Worm (Caenorhabditis elegans): Measurements from ENCODE around the gene tag-278.

Gene tag-278

DNA sequence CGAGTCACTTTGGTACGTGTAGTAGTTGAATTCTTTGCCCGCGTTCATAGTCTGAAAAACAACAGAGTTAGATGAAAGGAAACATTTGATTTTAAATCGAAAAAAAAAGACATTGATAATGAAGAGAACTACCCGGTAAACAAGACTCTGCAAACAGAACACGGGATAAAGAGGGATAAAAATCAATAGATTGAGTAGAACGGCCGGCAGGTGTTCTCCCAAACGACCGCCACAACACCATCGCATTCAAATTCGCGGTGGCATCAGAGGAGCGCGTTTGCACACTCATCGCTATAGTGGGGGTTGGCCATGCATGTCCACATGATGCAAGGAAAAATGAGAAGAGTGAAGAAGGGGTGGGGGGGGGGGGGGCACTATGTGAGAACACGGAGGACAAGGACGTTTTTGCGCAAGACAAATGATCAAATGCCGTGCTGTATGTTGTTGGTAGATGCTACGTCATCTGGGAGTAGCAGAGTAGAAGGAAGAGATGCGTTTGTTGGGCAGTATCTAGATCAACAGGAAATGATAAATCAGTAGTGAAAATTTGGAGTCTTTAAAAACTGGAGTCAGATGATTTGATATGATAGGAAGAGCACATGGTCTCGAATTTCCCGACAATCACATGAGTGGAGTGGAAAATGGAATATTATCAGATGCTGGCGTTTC is 10.4 kb downstream of the tag-278 start, which contains the start of gene tag-52:
TSS of gene tag-52 (minus strand) at position 51 of the 669 bp plus-strand sequence.
- TF ChIP-seq hmbx-1 (tag; optimal IDR thresholded peaks at IDR 0.05) (no peak), F13C5.2 (tag; optimal IDR thresholded peaks at IDR 0.05) (peak; percentile 65), ceh-36 (tag; optimal IDR thresholded peaks at IDR 0.05) (peak; percentile 34), hmg-4 (GFP tag; optimal IDR thresholded peaks at IDR 0.05) (peak; percentile 88)

- TF ChIP-seq aly-1 (tag; optimal IDR thresholded peaks at IDR 0.05) (no peak), ceh-36 (tag; optimal IDR thresholded peaks at IDR 0.05) (no peak), hnd-1 (tag; optimal IDR thresholded peaks at IDR 0.05) (no peak), tra-4 (tag; optimal IDR thresholded peaks at IDR 0.05) (no peak), flt-1 (GFP tag; IDR thresholded peaks at IDR 0.05) (no peak), F13C5.2 (tag; optimal IDR thresholded peaks at IDR 0.05) (no peak), ama-1 (optimal IDR thresholded peaks at IDR 0.05) (no peak), scrt-1 (GFP tag; IDR thresholded peaks at IDR 0.05) (no peak), ets-7 (tag; optimal IDR thresholded peaks at IDR 0.05) (no peak), sea-1 (GFP tag; conservative IDR thresholded peaks at IDR 0.05) (no peak), pes-1 (GFP tag; IDR thresholded peaks at IDR 0.05) (no peak), tbx-37 (GFP tag; conservative IDR thresholded peaks at IDR 0.05) (no peak), hmbx-1 (tag; optimal IDR thresholded peaks at IDR 0.05) (no peak), B0310.2 (tag; optimal IDR thresholded peaks at IDR 0.05) (no peak), hmg-4 (GFP tag; optimal IDR thresholded peaks at IDR 0.05) (no peak), ceh-13 (GFP tag; optimal IDR thresholded peaks at IDR 0.05) (no peak), tbx-11 (GFP tag; IDR thresholded peaks at IDR 0.05) (no peak)
Measured at ce11 chrX:3673584-3674108, 15.4 kb downstream of the tag-278 start, which contains the start of gene ceh-63. Gene ceh-63 (minus strand): TSS chrX:3674058.

DNA sequence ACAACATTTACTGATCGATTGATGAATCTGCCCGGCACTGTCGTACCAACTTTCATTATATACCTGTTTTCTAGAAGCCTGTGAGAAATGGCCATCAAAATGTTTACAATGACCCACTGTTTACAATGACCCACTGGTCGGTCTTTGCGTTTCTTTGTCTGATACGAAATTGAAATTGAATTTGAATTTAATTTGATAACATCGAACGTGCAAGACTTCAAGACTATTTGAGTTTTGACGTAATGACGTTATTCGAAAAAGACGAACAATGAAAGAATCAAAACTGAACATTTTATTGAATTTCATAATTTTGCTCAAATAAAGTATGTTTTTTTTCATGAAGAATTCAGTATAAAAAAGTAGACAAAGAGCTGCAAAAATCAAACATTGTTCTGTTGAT is 17.0 kb downstream of the tag-278 start, which contains the start of gene C02F12.5:
TSS of gene C02F12.5 (minus strand) at position 101 of the 400 bp plus-strand sequence.
- TF ChIP-seq tbx-11 (GFP tag; IDR thresholded peaks at IDR 0.05) (no peak), F13C5.2 (tag; optimal IDR thresholded peaks at IDR 0.05) (no peak), hmg-4 (GFP tag; optimal IDR thresholded peaks at IDR 0.05) (no peak), ama-1 (optimal IDR thresholded peaks at IDR 0.05) (no peak), pes-1 (GFP tag; IDR thresholded peaks at IDR 0.05) (no peak), ceh-36 (tag; optimal IDR thresholded peaks at IDR 0.05) (no peak), tra-4 (tag; optimal IDR thresholded peaks at IDR 0.05) (no peak), flt-1 (GFP tag; IDR thresholded peaks at IDR 0.05) (no peak), hmbx-1 (tag; optimal IDR thresholded peaks at IDR 0.05) (no peak), aly-1 (tag; optimal IDR thresholded peaks at IDR 0.05) (no peak), ets-7 (tag; optimal IDR thresholded peaks at IDR 0.05) (no peak)

DNA sequence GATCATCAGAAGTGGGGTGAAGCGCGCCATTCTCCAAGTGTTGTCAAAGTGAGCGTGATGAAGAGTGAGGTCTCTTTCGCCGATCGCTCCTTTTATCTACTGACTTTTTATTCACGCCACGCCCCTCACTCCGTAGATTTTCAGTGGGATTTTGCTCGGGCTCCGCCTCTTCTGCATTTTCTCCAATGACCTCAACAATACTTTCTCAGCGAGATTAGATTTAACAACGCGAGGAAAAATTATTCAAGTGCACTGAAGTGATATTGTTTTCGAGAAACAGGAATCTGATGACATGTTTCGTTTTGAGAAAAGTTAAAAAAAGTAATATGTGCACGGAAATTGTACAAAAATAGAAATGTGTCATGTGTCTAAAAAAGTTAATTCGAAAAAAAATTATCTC is 20.2 kb downstream of the tag-278 start, which contains the start of gene snet-1:
TSS of gene snet-1 (minus strand) at position 101 of the 400 bp plus-strand sequence.
- TF ChIP-seq scrt-1 (GFP tag; IDR thresholded peaks at IDR 0.05) = no peak
- TF ChIP-seq pes-1 (GFP tag; IDR thresholded peaks at IDR 0.05) = no peak
- TF ChIP-seq flt-1 (GFP tag; IDR thresholded peaks at IDR 0.05) = no peak
- no peak for TF ChIP-seq hnd-1 (tag; optimal IDR thresholded peaks at IDR 0.05)
- TF ChIP-seq F13C5.2 (tag; optimal IDR thresholded peaks at IDR 0.05) = no peak
- no peak for TF ChIP-seq sea-1 (GFP tag; conservative IDR thresholded peaks at IDR 0.05)
- TF ChIP-seq tbx-37 (GFP tag; conservative IDR thresholded peaks at IDR 0.05) = no peak
- no peak for TF ChIP-seq hmg-4 (GFP tag; optimal IDR thresholded peaks at IDR 0.05)
- TF ChIP-seq ama-1 (optimal IDR thresholded peaks at IDR 0.05) = no peak
- no peak for TF ChIP-seq aly-1 (tag; optimal IDR thresholded peaks at IDR 0.05)
- no peak for TF ChIP-seq ceh-36 (tag; optimal IDR thresholded peaks at IDR 0.05)

DNA sequence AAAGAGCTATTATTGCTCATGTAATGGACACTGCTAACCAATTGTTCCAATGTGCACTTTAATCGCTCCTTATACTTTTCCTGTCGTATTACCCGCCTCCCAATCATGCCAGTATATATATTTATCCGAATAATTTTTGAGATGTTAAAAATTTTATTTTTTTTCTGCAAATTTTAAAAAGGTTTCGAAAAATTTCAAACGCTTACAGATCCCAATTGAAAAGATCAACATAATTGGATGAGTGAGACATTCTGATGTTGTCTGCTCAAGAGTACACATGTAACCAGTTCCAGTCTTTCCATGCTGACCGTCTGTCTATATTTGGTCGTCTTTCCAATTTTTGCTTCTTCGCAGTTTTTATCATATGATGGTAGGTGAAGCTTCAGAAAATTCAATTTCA is 29.8 kb downstream of the tag-278 start, which contains the start of gene R11G1.1:
TSS of gene R11G1.1 (plus strand) at position 301 of the 400 bp plus-strand sequence.
- no peak for TF ChIP-seq sea-1 (GFP tag; conservative IDR thresholded peaks at IDR 0.05)

- no peak for TF ChIP-seq ets-7 (tag; optimal IDR thresholded peaks at IDR 0.05)
- TF ChIP-seq aly-1 (tag; optimal IDR thresholded peaks at IDR 0.05) = no peak
- no peak for TF ChIP-seq hmbx-1 (tag; optimal IDR thresholded peaks at IDR 0.05)
- no peak for TF ChIP-seq pes-1 (GFP tag; IDR thresholded peaks at IDR 0.05)
- TF ChIP-seq ceh-13 (GFP tag; optimal IDR thresholded peaks at IDR 0.05) = no peak
- no peak for TF ChIP-seq ama-1 (optimal IDR thresholded peaks at IDR 0.05)
- TF ChIP-seq ceh-36 (tag; optimal IDR thresholded peaks at IDR 0.05) = no peak
- no peak for TF ChIP-seq F13C5.2 (tag; optimal IDR thresholded peaks at IDR 0.05)
Measured at ce11 chrX:3655972-3656371, 33.0 kb downstream of the tag-278 start, which contains the start of gene R11G1.7. Gene R11G1.7 (plus strand): TSS chrX:3656272.

DNA sequence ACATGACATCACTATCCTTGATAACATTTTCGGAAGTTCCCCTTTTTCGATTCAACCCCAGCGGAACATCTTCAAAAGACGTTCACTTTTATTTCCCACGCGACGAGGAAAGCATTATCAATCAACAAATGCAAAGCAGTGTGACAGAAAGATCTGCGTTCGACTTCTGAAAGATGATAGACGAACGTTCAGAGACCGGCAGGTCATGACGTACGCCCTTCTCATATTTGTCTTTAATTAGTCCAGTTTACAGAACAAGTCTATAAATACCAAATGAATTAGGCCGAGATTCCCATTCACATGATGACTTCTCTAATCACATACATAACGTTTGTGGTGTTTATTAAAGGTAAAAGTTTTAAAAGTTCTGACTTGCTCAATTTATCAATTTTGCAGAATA is 34.4 kb downstream of the tag-278 start, which contains the start of gene R11G1.11:
TSS of gene R11G1.11 (plus strand) at position 301 of the 400 bp plus-strand sequence.
- TF ChIP-seq tbx-37 (GFP tag; conservative IDR thresholded peaks at IDR 0.05) = no peak
- no peak for TF ChIP-seq tra-4 (tag; optimal IDR thresholded peaks at IDR 0.05)
- no peak for TF ChIP-seq pes-1 (GFP tag; IDR thresholded peaks at IDR 0.05)
- TF ChIP-seq hmg-4 (GFP tag; optimal IDR thresholded peaks at IDR 0.05) = no peak
- TF ChIP-seq sea-1 (GFP tag; conservative IDR thresholded peaks at IDR 0.05) = no peak
- no peak for TF ChIP-seq hmbx-1 (tag; optimal IDR thresholded peaks at IDR 0.05)
- no peak for TF ChIP-seq ets-7 (tag; optimal IDR thresholded peaks at IDR 0.05)
- no peak for TF ChIP-seq aly-1 (tag; optimal IDR thresholded peaks at IDR 0.05)
- TF ChIP-seq ceh-13 (GFP tag; optimal IDR thresholded peaks at IDR 0.05) = no peak
- TF ChIP-seq tbx-11 (GFP tag; IDR thresholded peaks at IDR 0.05) = no peak
- TF ChIP-seq flt-1 (GFP tag; IDR thresholded peaks at IDR 0.05) = no peak
- TF ChIP-seq hnd-1 (tag; optimal IDR thresholded peaks at IDR 0.05) = no peak
- no peak for TF ChIP-seq B0310.2 (tag; optimal IDR thresholded peaks at IDR 0.05)
- TF ChIP-seq F13C5.2 (tag; optimal IDR thresholded peaks at IDR 0.05) = no peak
